Worm (Caenorhabditis elegans) whole organism, L4 larva: ENCODE measurements around the gene F58G1.3.
A peak's percentile ranks its signal among the peaks of the same experiment; 100 is the strongest.

ENCODE experiments used
- F10B5.3 ChIP-seq: sonication (generic microtip); optimal IDR thresholded peaks from 2 replicates; lab custom pipeline; 2016; ENCODE audit warnings: mild to moderate bottlenecking, missing genetic modification characterization, missing compliant biosample characterization
- F44E2.7 ChIP-seq: fragments of 200-800 bp; sonication (Bioruptor generic); IDR thresholded peaks from 2 replicates; pipeline ENCODE4 v2.1.2; 2022; ENCODE audit warnings: missing genetic modification characterization, missing compliant biosample characterization
- Y105C5A.15 ChIP-seq: fragments of 200-800 bp; sonication (Bioruptor generic); IDR thresholded peaks from 2 replicates; pipeline ENCODE4 v1.3.6; 2022; ENCODE audit warnings: missing genetic modification characterization, missing compliant biosample characterization
- Y48G9A.11 ChIP-seq: fragments of 200-800 bp; sonication (Bioruptor generic); IDR thresholded peaks from 2 replicates; pipeline ENCODE4 v1.3.6; 2022; ENCODE audit warnings: missing genetic modification reagents, missing genetic modification characterization, missing compliant biosample characterization
- Y75B8A.6 ChIP-seq: fragments of 200-800 bp; sonication (Bioruptor generic); IDR thresholded peaks from 2 replicates; pipeline ENCODE4 v1.3.6; 2022; ENCODE audit warnings: missing genetic modification reagents, missing genetic modification characterization, missing compliant biosample characterization
- ZK337.2 ChIP-seq: fragments of 200-800 bp; sonication (Bioruptor generic); IDR thresholded peaks from 2 replicates; pipeline ENCODE4 v1.3.6; 2022; ENCODE audit warnings: missing genetic modification reagents, missing genetic modification characterization, missing compliant biosample characterization
- aha-1 ChIP-seq: fragments of 150-350 bp; peaks from one replicate; lab custom pipeline; 2014; ENCODE audit warnings: missing biosample characterization, missing genetic modification characterization
- ceh-20 ChIP-seq: fragments of 200-800 bp; sonication (Bioruptor generic); IDR thresholded peaks from 2 replicates; pipeline ENCODE4 v1.3.6; 2022; ENCODE audit warnings: missing genetic modification reagents, missing genetic modification characterization, missing compliant biosample characterization
- ceh-28 ChIP-seq: fragments of 150-350 bp; optimal IDR thresholded peaks from 2 replicates; lab custom pipeline; 2014; ENCODE audit warnings: missing biosample characterization, missing genetic modification reagents, missing genetic modification characterization
- ceh-44 ChIP-seq: fragments of 200-800 bp; sonication (Bioruptor generic); IDR thresholded peaks from 2 replicates; pipeline ENCODE4 v1.3.6; 2022; ENCODE audit warnings: missing genetic modification reagents, missing genetic modification characterization, missing compliant biosample characterization
- ceh-82 ChIP-seq: sonication (generic microtip); optimal IDR thresholded peaks from 2 replicates; lab custom pipeline; 2017; ENCODE audit warnings: missing biosample characterization, missing genetic modification characterization
- ces-1 ChIP-seq: fragments of 150-350 bp; sonication (generic microtip); optimal IDR thresholded peaks from 4 replicates; lab custom pipeline; 2014; ENCODE audit warnings: missing biosample characterization, missing genetic modification reagents, missing genetic modification characterization
- ctbp-1 ChIP-seq: fragments of 200-800 bp; sonication (Bioruptor generic); IDR thresholded peaks from 2 replicates; pipeline ENCODE4 v1.3.6; 2022; ENCODE audit warnings: missing genetic modification reagents, missing genetic modification characterization, missing compliant biosample characterization
- dmd-6 ChIP-seq: fragments of 200-800 bp; sonication (Bioruptor generic); IDR thresholded peaks from 2 replicates; pipeline ENCODE4 v1.3.6; 2022; ENCODE audit warnings: missing genetic modification reagents, missing genetic modification characterization, missing compliant biosample characterization
- dmd-9 ChIP-seq: fragments of 200-800 bp; sonication (Bioruptor generic); IDR thresholded peaks from 2 replicates; pipeline ENCODE4 v1.3.6; 2022; ENCODE audit warnings: missing genetic modification reagents, missing genetic modification characterization, missing compliant biosample characterization
- dpl-1 ChIP-seq: fragments of 150-350 bp; optimal IDR thresholded peaks from 2 replicates; lab custom pipeline; 2014; ENCODE audit warnings: missing biosample characterization, missing genetic modification reagents, missing genetic modification characterization
- duxl-1 ChIP-seq: sonication (generic microtip); optimal IDR thresholded peaks from 2 replicates; lab custom pipeline; 2016; ENCODE audit warnings: mild to moderate bottlenecking, missing genetic modification characterization, moderate library complexity, missing compliant biosample characterization; ENCODE audit not compliant: poor library complexity
- dve-1 ChIP-seq: sonication (generic microtip); optimal IDR thresholded peaks from 2 replicates; lab custom pipeline; 2017; ENCODE audit warnings: antibody characterized with exemption, mild to moderate bottlenecking, missing genetic modification characterization, missing compliant biosample characterization; ENCODE audit not compliant: insufficient read depth
- fos-1 ChIP-seq: fragments of 150-350 bp; optimal IDR thresholded peaks from 2 replicates; lab custom pipeline; 2014; ENCODE audit warnings: missing biosample characterization, missing genetic modification characterization
- hif-1 ChIP-seq, 2 experiments: sonication (generic microtip); optimal IDR thresholded peaks; 2 replicates each; lab custom pipeline; 2016 to 2017; ENCODE audit warnings: missing compliant biosample characterization in 2 of 2, missing genetic modification characterization in 2 of 2, missing genetic modification reagents in 2 of 2, missing genotype in 2 of 2, mild to moderate bottlenecking in 1 of 2
- hmg-1.1 ChIP-seq: fragments of 200-800 bp; sonication (Bioruptor generic); IDR thresholded peaks from 2 replicates; pipeline ENCODE4 v1.3.6; 2022; ENCODE audit warnings: missing genetic modification reagents, missing genetic modification characterization, missing compliant biosample characterization
- jun-1 ChIP-seq: fragments of 150-350 bp; optimal IDR thresholded peaks from 2 replicates; lab custom pipeline; 2014; ENCODE audit warnings: missing biosample characterization, missing genetic modification reagents, missing genetic modification characterization
- lim-7 ChIP-seq: fragments of 200-800 bp; sonication (Bioruptor generic); IDR thresholded peaks from 2 replicates; pipeline ENCODE4 v1.3.6; 2022; ENCODE audit warnings: missing genetic modification characterization, missing compliant biosample characterization
- lin-15B ChIP-seq: fragments of 150-350 bp; sonication (generic microtip); optimal IDR thresholded peaks from 3 replicates; lab custom pipeline; 2014; ENCODE audit warnings: missing biosample characterization, missing genetic modification characterization
- lsy-2 ChIP-seq, 2 experiments: fragments of 150-350 bp in 1 of 2; sonication (generic microtip) in 1 of 2; optimal IDR thresholded peaks; 2 replicates each; lab custom pipeline; 2014 to 2017; ENCODE audit warnings: missing biosample characterization in 2 of 2, missing genetic modification characterization in 2 of 2
- mep-1 ChIP-seq: fragments of 150-350 bp; sonication (generic microtip); optimal IDR thresholded peaks from 3 replicates; lab custom pipeline; 2014; ENCODE audit warnings: missing biosample characterization, missing genetic modification characterization
- mes-2 ChIP-seq: sonication (generic microtip); optimal IDR thresholded peaks from 2 replicates; lab custom pipeline; 2016; ENCODE audit warnings: missing genotype, mild to moderate bottlenecking, missing genetic modification characterization, missing compliant biosample characterization; ENCODE audit not compliant: poor library complexity, severe bottlenecking
- nhr-102 ChIP-seq: sonication (generic microtip); optimal IDR thresholded peaks from 2 replicates; lab custom pipeline; 2016; ENCODE audit warnings: mild to moderate bottlenecking, missing genetic modification characterization, moderate library complexity, missing compliant biosample characterization
- nhr-11 ChIP-seq: fragments of 150-350 bp; optimal IDR thresholded peaks from 2 replicates; lab custom pipeline; 2014; ENCODE audit warnings: missing biosample characterization, missing genetic modification characterization
- nhr-6 ChIP-seq: fragments of 150-350 bp; optimal IDR thresholded peaks from 2 replicates; lab custom pipeline; 2014; ENCODE audit warnings: missing biosample characterization, missing genetic modification characterization
- nhr-76 ChIP-seq: fragments of 150-350 bp; optimal IDR thresholded peaks from 2 replicates; lab custom pipeline; 2014; ENCODE audit warnings: missing biosample characterization, missing genetic modification characterization
- pha-4 ChIP-seq, 2 experiments: fragments of 150-350 bp in 1 of 2; fragments of 200-800 bp in 1 of 2; sonication (Bioruptor generic) in 1 of 2; IDR thresholded peaks in 1 of 2; optimal IDR thresholded peaks in 1 of 2; 2 replicates each; pipeline versions ENCODE4 v1.3.6 to Lab custom; 2014 to 2022; ENCODE audit warnings: missing genetic modification characterization in 2 of 2, missing genetic modification reagents in 2 of 2, missing biosample characterization in 1 of 2, missing compliant biosample characterization in 1 of 2
- php-3 ChIP-seq: fragments of 200-800 bp; sonication (Bioruptor generic); IDR thresholded peaks from 2 replicates; pipeline ENCODE4 v1.3.6; 2022; ENCODE audit warnings: missing genetic modification reagents, missing genetic modification characterization, missing compliant biosample characterization
- pqm-1 ChIP-seq: sonication (generic microtip); optimal IDR thresholded peaks from 2 replicates; lab custom pipeline; 2017; ENCODE audit warnings: missing biosample characterization, missing genetic modification characterization
- set-16 ChIP-seq: fragments of 200-800 bp; sonication (Bioruptor generic); IDR thresholded peaks from 2 replicates; pipeline ENCODE4 v1.3.6; 2022; ENCODE audit warnings: missing genetic modification reagents, missing genetic modification characterization, missing compliant biosample characterization
- snpc-4 ChIP-seq: fragments of 150-350 bp; optimal IDR thresholded peaks from 2 replicates; lab custom pipeline; 2014; ENCODE audit warnings: missing biosample characterization, missing genetic modification characterization
- spr-1 ChIP-seq: sonication (generic microtip); optimal IDR thresholded peaks from 2 replicates; lab custom pipeline; 2016; ENCODE audit warnings: mild to moderate bottlenecking, missing genetic modification characterization, missing compliant biosample characterization
- unc-130 ChIP-seq: sonication (generic microtip); optimal IDR thresholded peaks from 2 replicates; lab custom pipeline; 2016; ENCODE audit warnings: missing genetic modification reagents, missing genetic modification characterization, missing compliant biosample characterization
- unc-62 ChIP-seq, 3 experiments: fragments of 150-350 bp in 1 of 3; sonication (generic microtip); optimal IDR thresholded peaks in 2 of 3; peaks in 1 of 3; 1 replicate in 1 of 3; 2 replicates in 2 of 3; lab custom pipeline; 2014 to 2017; ENCODE audit warnings: missing biosample characterization in 3 of 3, missing genetic modification characterization in 3 of 3, missing genetic modification reagents in 3 of 3, missing genotype in 1 of 3
- vab-7 ChIP-seq: fragments of 200-800 bp; sonication (Bioruptor generic); IDR thresholded peaks from 2 replicates; pipeline ENCODE4 v1.3.6; 2022; ENCODE audit warnings: missing genetic modification reagents, missing genetic modification characterization, missing compliant biosample characterization
- zfp-2 ChIP-seq: sonication (generic microtip); optimal IDR thresholded peaks from 2 replicates; lab custom pipeline; 2016; ENCODE audit warnings: mild to moderate bottlenecking, missing genetic modification characterization, missing compliant biosample characterization
- zip-2 ChIP-seq: fragments of 150-350 bp; optimal IDR thresholded peaks from 2 replicates; lab custom pipeline; 2014; ENCODE audit warnings: missing biosample characterization, missing genetic modification characterization
- ztf-7 ChIP-seq: fragments of 150-350 bp; optimal IDR thresholded peaks from 2 replicates; lab custom pipeline; 2014; ENCODE audit warnings: missing biosample characterization, missing genetic modification characterization

The F58G1.3 gene

ce11 chrII:12914514-12915075 lies 13.5 kb downstream of the F58G1.3 start, which contains the start of gene F35C5.12:
TSS of gene F35C5.12 (minus strand) at chrII:12914564.
- TF ChIP-seq ceh-44 (GFP tag; lab: Robert Waterston, UW) (0 out of 2 replicates have a peak, but pooled peaks have one; percentile 34), zip-2 (tag; lab: Kevin White, UChicago) (no peak), dve-1 (tag; lab: Kevin White, UChicago) (peak; percentile 12), duxl-1 (tag; lab: Kevin White, UChicago) (peak; percentile 10), nhr-102 (tag; lab: Kevin White, UChicago) (no peak), hif-1 (tag; optimal IDR thresholded peaks at IDR 0.05; lab: Kevin White, UChicago) (peak in 1 of 2 experiments; percentile 57), dpl-1 (GFP tag; lab: Kevin White, UChicago) (peak; percentile 93), ZK337.2 (GFP tag; lab: Robert Waterston, UW) (peak; percentile 50; the same call in 1 of the 2 replicates), mes-2 (tag; lab: Kevin White, UChicago) (peak; percentile 96), unc-130 (peak; percentile 36), lin-15B (tag; lab: Kevin White, UChicago) (no peak), dmd-9 (GFP tag; lab: Robert Waterston, UW) (0 out of 2 replicates have a peak, but pooled peaks have one; percentile 44), Y48G9A.11 (peak; percentile 85), aha-1 (tag; lab: Kevin White, UChicago) (peak; percentile 66), lsy-2 (tag; optimal IDR thresholded peaks at IDR 0.05; lab: Kevin White, UChicago) (no peak)

DNA sequence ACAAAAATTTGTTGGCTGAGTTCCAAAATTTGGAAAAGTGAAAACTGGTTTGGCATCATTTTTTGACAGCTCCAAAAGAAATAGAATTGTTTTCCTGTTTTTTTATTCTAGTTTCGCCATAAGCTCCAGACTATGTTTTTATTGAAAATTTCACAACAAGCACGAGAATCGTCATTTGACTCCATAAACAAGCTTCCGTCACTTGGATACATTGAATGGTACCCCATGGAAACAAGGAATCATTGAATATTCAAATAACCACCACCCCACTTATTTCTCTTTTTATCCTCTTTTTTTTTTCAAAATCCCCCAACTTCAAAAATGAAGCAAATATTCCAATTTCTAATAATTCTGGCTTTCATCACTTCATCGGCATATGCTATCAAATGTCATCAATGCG lies 19.4 kb downstream of the F58G1.3 start, which contains the start of gene ddn-2:
ddn-2 (plus strand) TSS at position 301 of the 400 bp plus-strand sequence.
- no peak for TF ChIP-seq set-16
- no peak for TF ChIP-seq snpc-4 (tag; lab: Kevin White, UChicago)
- no peak for TF ChIP-seq ceh-20 (GFP tag; lab: Robert Waterston, UW)
- no peak for TF ChIP-seq nhr-102 (tag; lab: Kevin White, UChicago)
- TF ChIP-seq pha-4 (GFP tag; IDR thresholded peaks at IDR 0.05; lab: Robert Waterston, UW): no peak
- TF ChIP-seq pha-4 (tag; optimal IDR thresholded peaks at IDR 0.05; lab: Kevin White, UChicago): no peak
- TF ChIP-seq F44E2.7: no peak
- no peak for TF ChIP-seq ces-1 (GFP tag; lab: Kevin White, UChicago)
- no peak for TF ChIP-seq hif-1 (tag; optimal IDR thresholded peaks at IDR 0.05; lab: Kevin White, UChicago)
- no peak for TF ChIP-seq ceh-28
- TF ChIP-seq mep-1 (tag; lab: Kevin White, UChicago): no peak
- no peak for TF ChIP-seq hmg-1.1 (GFP tag; lab: Robert Waterston, UW)
- TF ChIP-seq dmd-9 (GFP tag; lab: Robert Waterston, UW): no peak

DNA sequence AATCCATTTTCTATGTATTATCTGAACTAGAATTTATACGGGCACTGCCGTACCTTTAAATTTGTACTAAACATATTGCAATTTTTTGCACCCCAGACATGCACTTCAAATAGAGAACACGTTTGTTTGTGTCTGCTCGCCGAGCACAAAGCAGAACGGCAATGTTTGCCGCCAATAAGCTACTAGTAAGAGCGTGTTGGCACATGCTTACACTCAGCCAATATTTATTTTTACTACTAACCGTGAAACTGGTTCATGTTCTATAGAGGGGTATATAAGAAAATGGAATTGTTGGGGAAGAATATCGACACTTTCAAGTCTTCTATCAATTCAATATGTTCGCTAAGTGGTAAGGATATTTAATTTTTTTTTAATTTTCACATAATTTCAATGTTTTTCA lies 21.1 kb downstream of the F58G1.3 start, which contains the start of gene nspb-11:
nspb-11 (plus strand) TSS at position 301 of the 400 bp plus-strand sequence.
- TF ChIP-seq ceh-20 (GFP tag; lab: Robert Waterston, UW): no peak
- TF ChIP-seq spr-1 (tag; lab: Kevin White, UChicago): no peak
- TF ChIP-seq nhr-102 (tag; lab: Kevin White, UChicago): no peak
- TF ChIP-seq jun-1 (tag; lab: Kevin White, UChicago): no peak
- TF ChIP-seq unc-62 (GFP tag; optimal IDR thresholded peaks at IDR 0.05 in 1 of 2; lab: Kevin White, UChicago): peak in 1 of 2 experiments; percentile 13
- no peak for TF ChIP-seq unc-62 (tag; optimal IDR thresholded peaks at IDR 0.05; lab: Kevin White, UChicago)
- TF ChIP-seq Y75B8A.6: no peak

- TF ChIP-seq dmd-6 (GFP tag; lab: Robert Waterston, UW) (peak; percentile 47; the same call in 1 of the 2 replicates), php-3 (no peak), lim-7 (no peak), ces-1 (GFP tag; lab: Kevin White, UChicago) (no peak), vab-7 (GFP tag; lab: Robert Waterston, UW) (no peak), zfp-2 (tag; lab: Kevin White, UChicago) (no peak), Y105C5A.15 (GFP tag; lab: Robert Waterston, UW) (no peak), nhr-11 (no peak), dve-1 (tag; lab: Kevin White, UChicago) (no peak), F10B5.3 (no peak), ceh-82 (tag; lab: Kevin White, UChicago) (no peak), ctbp-1 (GFP tag; lab: Robert Waterston, UW) (no peak), ztf-7 (no peak), spr-1 (tag; lab: Kevin White, UChicago) (no peak), fos-1 (tag; lab: Kevin White, UChicago) (no peak), nhr-6 (tag; lab: Kevin White, UChicago) (peak; percentile 30), nhr-76 (no peak), Y48G9A.11 (no peak), pqm-1 (tag; lab: Kevin White, UChicago) (peak; percentile 67), ZK337.2 (GFP tag; lab: Robert Waterston, UW) (no peak)
Observed at ce11 chrII:12904174-12904573, 24.0 kb downstream of the F58G1.3 start, which contains the start of gene clec-66. TSS of gene clec-66 (plus strand) at chrII:12904398.
